Worm (Caenorhabditis elegans): ENCODE measurements around the gene dhs-22.

DNA sequence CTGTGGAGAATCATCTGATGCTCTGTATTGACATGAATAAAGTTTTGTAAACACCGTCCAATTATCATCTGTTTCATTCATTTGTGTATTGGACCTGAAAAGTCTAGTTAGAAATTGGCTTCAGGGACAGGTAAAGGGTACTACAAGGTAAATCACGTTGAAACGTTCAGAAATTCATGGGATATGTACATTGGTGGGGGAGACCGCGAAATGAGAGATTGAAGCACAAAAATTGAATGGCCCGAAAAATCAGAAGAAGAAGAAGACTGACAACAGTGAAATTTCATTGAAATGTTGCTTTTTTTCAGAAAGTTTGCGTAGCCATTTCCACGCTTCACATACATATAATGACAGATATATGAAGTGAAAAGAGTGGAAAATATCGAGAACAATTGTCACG is 42.3 kb downstream of the dhs-22 start, which contains the start of gene npr-43:
- TF ChIP-seq ztf-11 (tag; optimal IDR thresholded peaks at IDR 0.05) (no peak), pqm-1 (tag; optimal IDR thresholded peaks at IDR 0.05) (no peak), unc-39 (tag; optimal IDR thresholded peaks at IDR 0.05) (no peak), lin-39 (tag; optimal IDR thresholded peaks at IDR 0.05) (no peak), snpc-4 (tag; optimal IDR thresholded peaks at IDR 0.05) (no peak), R02D3.7 (tag; optimal IDR thresholded peaks at IDR 0.05) (no peak), elt-3 (tag; optimal IDR thresholded peaks at IDR 0.05) (no peak), ceh-82 (tag; optimal IDR thresholded peaks at IDR 0.05) (no peak), eor-1 (tag; optimal IDR thresholded peaks at IDR 0.05) (no peak), daf-12 (tag; optimal IDR thresholded peaks at IDR 0.05) (no peak)
